Worm (Caenorhabditis elegans) whole organism, late embryonic: ENCODE results near the gene srx-131.

Source experiments
- C38D4.7 ChIP-seq: fragments of 200-800 bp; sonication (Bioruptor generic); optimal IDR thresholded peaks from 2 replicates; lab custom pipeline; 2018; ENCODE audit warnings: mild to moderate bottlenecking, missing genetic modification characterization, moderate library complexity, missing compliant biosample characterization
- F13H6.1 ChIP-seq: sonication (generic microtip); optimal IDR thresholded peaks from 2 replicates; lab custom pipeline; 2016; ENCODE audit warnings: missing genetic modification characterization, missing compliant biosample characterization
- K09A11.1 ChIP-seq: sonication (generic microtip); optimal IDR thresholded peaks from 2 replicates; lab custom pipeline; 2017; ENCODE audit warnings: antibody characterized with exemption, mild to moderate bottlenecking, missing genetic modification characterization, missing compliant biosample characterization; ENCODE audit not compliant: insufficient read depth
- T23F11.4 ChIP-seq: fragments of 200-800 bp; sonication (Bioruptor generic); optimal IDR thresholded peaks from 2 replicates; lab custom pipeline; 2018; ENCODE audit warnings: mild to moderate bottlenecking, missing genetic modification characterization, missing compliant biosample characterization
- ahr-1 ChIP-seq: sonication (generic microtip); optimal IDR thresholded peaks from 2 replicates; lab custom pipeline; 2016; ENCODE audit warnings: missing genetic modification characterization, missing compliant biosample characterization
- ama-1 ChIP-seq: fragments of 150-350 bp; optimal IDR thresholded peaks from 2 replicates; lab custom pipeline; 2014
- ceh-18 ChIP-seq: sonication (generic microtip); optimal IDR thresholded peaks from 2 replicates; lab custom pipeline; 2016; ENCODE audit warnings: missing genetic modification characterization, missing compliant biosample characterization
- ceh-19 ChIP-seq: fragments of 200-800 bp; sonication (Bioruptor generic); optimal IDR thresholded peaks from 2 replicates; lab custom pipeline; 2018; ENCODE audit warnings: mild to moderate bottlenecking, missing genetic modification characterization, missing compliant biosample characterization
- ceh-2 ChIP-seq: sonication (generic microtip); optimal IDR thresholded peaks from 2 replicates; lab custom pipeline; 2016; ENCODE audit warnings: missing genotype, missing genetic modification characterization, missing compliant biosample characterization
- ceh-30 ChIP-seq: fragments of 150-350 bp; optimal IDR thresholded peaks from 2 replicates; lab custom pipeline; 2014; ENCODE audit warnings: missing biosample characterization, missing genetic modification characterization
- ceh-45 ChIP-seq: fragments of 200-800 bp; sonication (Bioruptor generic); IDR thresholded peaks from 2 replicates; pipeline ENCODE4 v1.3.6; 2022; ENCODE audit warnings: missing genetic modification reagents, missing genetic modification characterization, missing compliant biosample characterization
- ceh-6 ChIP-seq: fragments of 200-800 bp; sonication (Bioruptor generic); optimal IDR thresholded peaks from 2 replicates; lab custom pipeline; 2018; ENCODE audit warnings: mild to moderate bottlenecking, missing genetic modification characterization, missing compliant biosample characterization
- ceh-9 ChIP-seq: sonication (generic microtip); optimal IDR thresholded peaks from 2 replicates; lab custom pipeline; 2016; ENCODE audit warnings: mild to moderate bottlenecking, missing genetic modification characterization, inconsistent platforms, missing compliant biosample characterization
- dve-1 ChIP-seq: sonication (generic microtip); optimal IDR thresholded peaks from 2 replicates; lab custom pipeline; 2017; ENCODE audit warnings: antibody characterized with exemption, mild to moderate bottlenecking, missing genetic modification characterization, missing compliant biosample characterization
- elt-2 ChIP-seq: sonication (generic microtip); optimal IDR thresholded peaks from 2 replicates; lab custom pipeline; 2016; ENCODE audit warnings: missing genetic modification reagents, missing genetic modification characterization, missing compliant biosample characterization
- elt-4 ChIP-seq: sonication (generic microtip); optimal IDR thresholded peaks from 2 replicates; lab custom pipeline; 2016; ENCODE audit warnings: missing genetic modification characterization, missing compliant biosample characterization
- ets-4 ChIP-seq: sonication (generic microtip); optimal IDR thresholded peaks from 2 replicates; lab custom pipeline; 2016; ENCODE audit warnings: missing genetic modification characterization, missing compliant biosample characterization
- eyg-1 ChIP-seq: sonication (generic microtip); optimal IDR thresholded peaks from 2 replicates; lab custom pipeline; 2016; ENCODE audit warnings: missing genotype, missing genetic modification characterization, missing compliant biosample characterization
- fax-1 ChIP-seq: sonication (generic microtip); optimal IDR thresholded peaks from 2 replicates; lab custom pipeline; 2016; ENCODE audit warnings: missing genotype, missing genetic modification characterization, missing compliant biosample characterization
- fkh-10 ChIP-seq: fragments of 150-350 bp; optimal IDR thresholded peaks from 2 replicates; lab custom pipeline; 2014; ENCODE audit warnings: missing biosample characterization, missing genetic modification reagents, missing genetic modification characterization
- fkh-6 ChIP-seq: sonication (generic microtip); optimal IDR thresholded peaks from 2 replicates; lab custom pipeline; 2016; ENCODE audit warnings: missing genetic modification characterization, missing compliant biosample characterization
- gmeb-2 ChIP-seq: sonication (generic microtip); optimal IDR thresholded peaks from 2 replicates; lab custom pipeline; 2016; ENCODE audit warnings: missing genetic modification characterization, inconsistent platforms, missing compliant biosample characterization
- hlh-15 ChIP-seq: sonication (generic microtip); optimal IDR thresholded peaks from 2 replicates; lab custom pipeline; 2016; ENCODE audit warnings: missing genetic modification characterization, missing compliant biosample characterization
- hlh-30 ChIP-seq: sonication (generic microtip); optimal IDR thresholded peaks from 2 replicates; lab custom pipeline; 2017; ENCODE audit warnings: antibody characterized with exemption, missing genetic modification characterization, missing compliant biosample characterization; ENCODE audit not compliant: insufficient read depth
- lin-11 ChIP-seq: fragments of 200-800 bp; sonication (Bioruptor generic); optimal IDR thresholded peaks from 2 replicates; lab custom pipeline; 2018; ENCODE audit warnings: mild to moderate bottlenecking, missing genetic modification characterization, missing compliant biosample characterization
- mec-3 ChIP-seq: sonication (generic microtip); optimal IDR thresholded peaks from 2 replicates; lab custom pipeline; 2016; ENCODE audit warnings: borderline replicate concordance, missing genetic modification characterization, missing compliant biosample characterization
- nfya-1 ChIP-seq: sonication (generic microtip); optimal IDR thresholded peaks from 2 replicates; lab custom pipeline; 2017; ENCODE audit warnings: missing genetic modification characterization, mild to moderate bottlenecking, missing compliant biosample characterization, antibody characterized with exemption, moderate library complexity
- nhr-232 ChIP-seq: sonication (generic microtip); optimal IDR thresholded peaks from 2 replicates; lab custom pipeline; 2016; ENCODE audit warnings: missing genetic modification characterization, missing compliant biosample characterization
- pha-2 ChIP-seq: sonication (generic microtip); optimal IDR thresholded peaks from 2 replicates; lab custom pipeline; 2017; ENCODE audit warnings: mild to moderate bottlenecking, missing genetic modification characterization, missing compliant biosample characterization
- pqm-1 ChIP-seq: sonication (generic microtip); optimal IDR thresholded peaks from 2 replicates; lab custom pipeline; 2016; ENCODE audit warnings: missing genetic modification characterization, missing compliant biosample characterization
- ref-2 ChIP-seq: sonication (generic microtip); optimal IDR thresholded peaks from 2 replicates; lab custom pipeline; 2016; ENCODE audit warnings: missing genetic modification characterization, missing compliant biosample characterization
- rnt-1 ChIP-seq: sonication (generic microtip); optimal IDR thresholded peaks from 2 replicates; lab custom pipeline; 2016; ENCODE audit warnings: missing genetic modification characterization, missing compliant biosample characterization
- sox-2 ChIP-seq: fragments of 200-800 bp; sonication (Bioruptor generic); IDR thresholded peaks from 2 replicates; pipeline ENCODE4 v1.3.6; 2022; ENCODE audit warnings: missing genetic modification reagents, missing genetic modification characterization, missing compliant biosample characterization
- tbx-2 ChIP-seq: sonication (generic microtip); optimal IDR thresholded peaks from 2 replicates; lab custom pipeline; 2016; ENCODE audit warnings: missing genetic modification characterization, missing compliant biosample characterization
- ttx-3 ChIP-seq: sonication (generic microtip); optimal IDR thresholded peaks from 2 replicates; lab custom pipeline; 2016; ENCODE audit warnings: missing genetic modification reagents, missing genetic modification characterization, missing compliant biosample characterization
- unc-42 ChIP-seq: sonication (generic microtip); optimal IDR thresholded peaks from 2 replicates; lab custom pipeline; 2016; ENCODE audit warnings: missing genotype, missing genetic modification characterization, missing compliant biosample characterization
- unc-55 ChIP-seq: sonication (generic microtip); optimal IDR thresholded peaks from 2 replicates; lab custom pipeline; 2017; ENCODE audit warnings: missing biosample characterization, missing genetic modification reagents, missing genetic modification characterization
- zip-5 ChIP-seq: sonication (generic microtip); optimal IDR thresholded peaks from 2 replicates; lab custom pipeline; 2016; ENCODE audit warnings: missing genetic modification characterization, missing compliant biosample characterization

Gene srx-131

DNA sequence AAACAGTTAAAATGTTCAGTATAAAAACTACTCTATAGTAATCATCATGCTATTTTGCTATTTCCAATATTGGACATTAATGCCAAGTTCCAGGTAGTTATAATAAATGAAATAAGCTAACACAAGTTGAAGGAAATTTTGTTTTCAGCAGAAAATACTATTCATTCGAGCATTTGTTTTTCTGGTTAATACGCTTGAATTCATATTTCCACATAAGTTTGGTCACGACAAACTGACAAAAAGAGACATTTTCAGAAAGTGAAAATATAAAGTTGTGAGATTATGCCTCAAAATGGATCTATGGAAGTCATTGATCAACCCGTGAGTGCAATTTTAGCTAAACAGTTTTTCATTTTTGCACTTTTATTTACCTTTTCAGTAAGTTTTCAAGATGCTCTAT is at the start of gene srx-131:
TSS of gene srx-131 (plus strand) at position 301 of the 400 bp plus-strand sequence.
- TF ChIP-seq fax-1 (tag; lab: Kevin White, UChicago) (no peak), ttx-3 (tag; lab: Kevin White, UChicago) (no peak), nfya-1 (tag; lab: Kevin White, UChicago) (no peak), hlh-15 (tag; lab: Kevin White, UChicago) (no peak), gmeb-2 (no peak), fkh-6 (tag; lab: Kevin White, UChicago) (no peak), fkh-10 (GFP tag; lab: Kevin White, UChicago) (no peak), ceh-6 (GFP tag; lab: Kevin White, UChicago) (no peak), T23F11.4 (GFP tag; lab: Kevin White, UChicago) (no peak), unc-55 (GFP tag; lab: Kevin White, UChicago) (no peak), K09A11.1 (no peak), ahr-1 (tag; lab: Kevin White, UChicago) (no peak), ceh-45 (GFP tag; lab: Robert Waterston, UW) (no peak), ceh-2 (tag; lab: Kevin White, UChicago) (no peak)

DNA sequence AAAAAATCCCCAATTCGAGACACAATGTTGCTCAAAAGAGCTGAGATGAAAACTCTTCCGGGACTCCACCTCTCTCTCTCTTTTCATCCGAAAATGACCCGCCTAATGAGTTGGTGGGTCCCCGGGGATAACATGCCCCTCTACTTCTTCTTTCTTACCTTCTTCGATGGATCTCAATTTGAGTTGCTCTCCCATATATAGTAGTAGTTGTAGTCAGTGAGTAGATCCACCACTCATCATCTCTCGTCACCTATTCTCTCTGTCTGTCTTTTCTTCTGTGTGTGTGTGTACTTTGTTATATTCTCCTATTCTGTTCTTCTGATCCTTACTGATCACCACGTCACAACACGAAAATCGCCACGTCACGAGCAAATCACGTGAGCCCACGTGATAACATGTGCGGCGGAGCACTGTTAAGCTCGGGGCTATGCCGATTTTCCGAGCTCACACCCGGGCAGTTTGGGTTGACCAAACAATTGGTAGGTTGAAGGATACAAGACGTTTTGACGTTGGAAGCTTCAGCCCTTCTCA is 48.9 kb upstream of the srx-131 start, which contains the start of gene twk-32:
TSS of gene twk-32 (plus strand) at position 396 of the 531 bp plus-strand sequence.
- TF ChIP-seq hlh-30 (tag; lab: Kevin White, UChicago) (peak; percentile 19), pqm-1 (tag; lab: Kevin White, UChicago) (no peak)

DNA sequence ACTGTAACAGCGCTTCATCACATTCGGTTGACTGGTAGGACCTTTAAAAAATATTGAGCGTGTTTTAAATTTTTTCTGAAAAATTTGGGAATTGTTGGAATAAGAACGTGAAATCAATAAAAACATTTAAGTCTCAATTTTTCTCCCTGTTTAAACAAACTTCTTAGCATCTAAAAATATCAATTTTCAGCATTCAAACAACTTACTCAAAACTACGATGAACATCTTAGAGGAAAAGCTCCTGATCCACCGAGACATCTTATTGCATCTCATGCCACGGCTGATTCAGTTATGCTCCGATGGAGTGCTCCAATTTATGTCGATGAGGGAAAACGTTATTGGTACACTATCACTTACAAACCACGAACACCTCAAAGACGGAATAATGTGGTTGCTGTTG is 46.0 kb upstream of the srx-131 start:
- TF ChIP-seq zip-5 (tag; lab: Kevin White, UChicago) = no peak
- TF ChIP-seq unc-42 (tag; lab: Kevin White, UChicago) = no peak
- no peak for TF ChIP-seq ahr-1 (tag; lab: Kevin White, UChicago)
- TF ChIP-seq C38D4.7 (GFP tag; lab: Kevin White, UChicago) = no peak
- no peak for TF ChIP-seq ceh-19 (GFP tag; lab: Kevin White, UChicago)
- TF ChIP-seq ama-1 (lab: Kevin White, UChicago) = no peak
- TF ChIP-seq ref-2 (tag; lab: Kevin White, UChicago) = no peak
- no peak for TF ChIP-seq hlh-30 (tag; lab: Kevin White, UChicago)
- TF ChIP-seq fkh-10 (GFP tag; lab: Kevin White, UChicago) = no peak

DNA sequence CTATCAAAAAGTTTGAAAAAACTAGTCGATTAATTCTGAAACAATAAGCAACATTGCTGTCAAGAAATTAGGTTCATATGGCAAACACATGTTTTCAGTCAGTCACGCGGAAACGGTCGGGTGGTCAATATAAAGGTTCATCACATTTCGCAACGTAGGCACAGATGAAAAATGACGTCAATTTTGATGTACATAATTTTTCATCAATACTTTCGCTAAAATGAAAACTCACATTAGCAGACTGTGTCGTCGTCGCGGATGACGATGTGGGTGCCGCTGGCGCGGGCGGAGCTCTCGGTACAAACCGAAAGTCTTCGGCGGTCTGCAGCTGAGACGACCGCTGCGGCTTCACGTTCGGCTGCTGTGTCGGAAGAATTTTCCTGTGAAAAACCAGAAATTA is 41.3 kb upstream of the srx-131 start, which contains the start of gene swan-2:
TSS of gene swan-2 (minus strand) at position 380 of the 400 bp plus-strand sequence.
- TF ChIP-seq pha-2 (no peak), pqm-1 (tag; lab: Kevin White, UChicago) (no peak), ceh-19 (GFP tag; lab: Kevin White, UChicago) (no peak), ama-1 (lab: Kevin White, UChicago) (no peak), F13H6.1 (tag; lab: Kevin White, UChicago) (no peak), ceh-30 (tag; lab: Kevin White, UChicago) (no peak), elt-2 (no peak), tbx-2 (tag; lab: Kevin White, UChicago) (no peak), ceh-18 (tag; lab: Kevin White, UChicago) (no peak)

DNA sequence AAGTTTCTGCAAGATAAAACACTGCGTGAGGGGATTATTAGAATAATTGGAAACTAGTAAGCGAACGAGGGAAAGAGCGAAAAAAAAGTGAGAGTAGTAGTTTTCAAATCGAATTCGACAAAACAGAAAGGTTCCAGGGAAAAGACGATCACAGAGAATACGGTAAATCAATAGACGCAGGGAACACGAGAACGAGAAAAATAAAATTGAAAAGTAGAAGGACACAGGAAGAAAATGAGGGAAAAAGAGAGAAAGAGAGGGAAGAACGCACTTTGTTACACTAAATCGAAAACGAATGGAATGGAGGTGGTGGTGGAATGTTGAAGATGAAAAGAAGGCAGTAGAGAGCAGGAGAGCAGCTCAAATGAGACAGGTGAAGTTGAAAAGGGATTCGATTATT is 38.0 kb upstream of the srx-131 start, which contains the start of gene swan-1:
TSS of gene swan-1 (minus strand) at position 6 of the 400 bp plus-strand sequence.
- TF ChIP-seq mec-3 (tag; lab: Kevin White, UChicago) (no peak), rnt-1 (tag; lab: Kevin White, UChicago) (no peak), nhr-232 (tag; lab: Kevin White, UChicago) (no peak), dve-1 (no peak), ceh-9 (tag; lab: Kevin White, UChicago) (no peak), eyg-1 (no peak), sox-2 (GFP tag; lab: Robert Waterston, UW) (no peak), hlh-15 (tag; lab: Kevin White, UChicago) (no peak), lin-11 (tag; lab: Kevin White, UChicago) (no peak), elt-4 (tag; lab: Kevin White, UChicago) (no peak), ets-4 (tag; lab: Kevin White, UChicago) (no peak)
- TF ChIP-seq, all 69 proteins: peak for 0
